Worm (Caenorhabditis elegans) whole organism, mixed stage, embryonic: ENCODE results near the gene R11E3.19.
A peak's percentile ranks its signal among the peaks of the same experiment; 100 is the strongest.

Experiments used
- M03D4.4 ChIP-seq: sonication (generic microtip); optimal IDR thresholded peaks from 2 replicates; lab custom pipeline; 2017; ENCODE audit warnings: mild to moderate bottlenecking, missing genetic modification characterization, missing compliant biosample characterization
- bed-3 ChIP-seq: fragments of 200-800 bp; sonication (Bioruptor generic); optimal IDR thresholded peaks from 3 replicates; lab custom pipeline; 2018; ENCODE audit warnings: mild to moderate bottlenecking, missing genetic modification characterization, moderate library complexity, missing compliant biosample characterization
- blmp-1 ChIP-seq: fragments of 150-350 bp; optimal IDR thresholded peaks from 2 replicates; lab custom pipeline; 2014; ENCODE audit warnings: missing biosample characterization, missing genetic modification characterization
- ceh-39 ChIP-seq: fragments of 150-350 bp; optimal IDR thresholded peaks from 2 replicates; lab custom pipeline; 2014; ENCODE audit warnings: missing biosample characterization, missing genetic modification characterization
- ceh-43 ChIP-seq: fragments of 200-800 bp; sonication (Bioruptor generic); optimal IDR thresholded peaks from 2 replicates; lab custom pipeline; 2018; ENCODE audit warnings: mild to moderate bottlenecking, missing genetic modification characterization, moderate library complexity, missing compliant biosample characterization
- ceh-83 ChIP-seq: fragments of 200-800 bp; sonication (Bioruptor generic); optimal IDR thresholded peaks from 2 replicates; lab custom pipeline; 2018; ENCODE audit warnings: mild to moderate bottlenecking, missing genetic modification characterization, missing compliant biosample characterization
- ces-1 ChIP-seq: fragments of 150-350 bp; optimal IDR thresholded peaks from 2 replicates; lab custom pipeline; 2014; ENCODE audit warnings: missing biosample characterization, missing genetic modification reagents, missing genetic modification characterization
- cnd-1 ChIP-seq: fragments of 200-800 bp; sonication (Bioruptor generic); optimal IDR thresholded peaks from 2 replicates; lab custom pipeline; 2018; ENCODE audit warnings: mild to moderate bottlenecking, missing genetic modification characterization, missing compliant biosample characterization
- drap-1 ChIP-seq: fragments of 200-800 bp; sonication (Bioruptor generic); optimal IDR thresholded peaks from 3 replicates; lab custom pipeline; 2018; ENCODE audit warnings: mild to moderate bottlenecking, missing genetic modification characterization, missing compliant biosample characterization
- elt-1 ChIP-seq: sonication (generic microtip); optimal IDR thresholded peaks from 2 replicates; lab custom pipeline; 2017; ENCODE audit warnings: missing genetic modification characterization, mild to moderate bottlenecking, missing compliant biosample characterization, antibody characterized with exemption, moderate library complexity, borderline replicate concordance; ENCODE audit not compliant: insufficient read depth
- elt-3 ChIP-seq: fragments of 150-350 bp; optimal IDR thresholded peaks from 2 replicates; lab custom pipeline; 2014; ENCODE audit warnings: missing biosample characterization, missing genetic modification characterization
- flh-1 ChIP-seq: fragments of 200-800 bp; sonication (Bioruptor generic); optimal IDR thresholded peaks from 2 replicates; lab custom pipeline; 2018; ENCODE audit warnings: mild to moderate bottlenecking, missing genetic modification characterization, moderate library complexity, missing compliant biosample characterization
- ham-2 ChIP-seq: fragments of 200-800 bp; sonication (Bioruptor generic); optimal IDR thresholded peaks from 2 replicates; lab custom pipeline; 2018; ENCODE audit warnings: mild to moderate bottlenecking, missing genetic modification characterization, missing compliant biosample characterization
- hlh-1 ChIP-seq: fragments of 150-350 bp; optimal IDR thresholded peaks from 2 replicates; lab custom pipeline; 2014; ENCODE audit warnings: missing biosample characterization, missing genetic modification reagents, missing genetic modification characterization
- lin-13 ChIP-seq: fragments of 150-350 bp; optimal IDR thresholded peaks from 2 replicates; lab custom pipeline; 2014; ENCODE audit warnings: missing biosample characterization, missing genetic modification characterization
- lin-32 ChIP-seq: fragments of 200-800 bp; sonication (Bioruptor generic); optimal IDR thresholded peaks from 2 replicates; lab custom pipeline; 2018; ENCODE audit warnings: mild to moderate bottlenecking, missing genetic modification characterization, missing compliant biosample characterization
- lsy-2 ChIP-seq: fragments of 150-350 bp; optimal IDR thresholded peaks from 2 replicates; lab custom pipeline; 2014; ENCODE audit warnings: missing biosample characterization, missing genetic modification characterization
- mab-5 ChIP-seq: fragments of 150-350 bp; optimal IDR thresholded peaks from 2 replicates; lab custom pipeline; 2014; ENCODE audit warnings: missing biosample characterization, missing genetic modification characterization
- mep-1 ChIP-seq: fragments of 150-350 bp; optimal IDR thresholded peaks from 2 replicates; lab custom pipeline; 2017; ENCODE audit warnings: missing biosample characterization, missing genetic modification reagents, missing genetic modification characterization, inconsistent platforms
- mls-2 ChIP-seq: sonication (generic microtip); optimal IDR thresholded peaks from 2 replicates; lab custom pipeline; 2016; ENCODE audit warnings: mild to moderate bottlenecking, missing genetic modification characterization, moderate library complexity, missing compliant biosample characterization
- nhr-12 ChIP-seq: fragments of 150-350 bp; optimal IDR thresholded peaks from 2 replicates; lab custom pipeline; 2014; ENCODE audit warnings: missing biosample characterization, missing genetic modification characterization
- nhr-2 ChIP-seq: fragments of 150-350 bp; optimal IDR thresholded peaks from 2 replicates; lab custom pipeline; 2014; ENCODE audit warnings: missing biosample characterization, missing genetic modification characterization
- nhr-237 ChIP-seq: fragments of 150-350 bp; optimal IDR thresholded peaks from 2 replicates; lab custom pipeline; 2014; ENCODE audit warnings: missing biosample characterization, missing genetic modification characterization
- nhr-28 ChIP-seq: fragments of 150-350 bp; optimal IDR thresholded peaks from 2 replicates; lab custom pipeline; 2014; ENCODE audit warnings: missing biosample characterization, missing genetic modification characterization
- nhr-76 ChIP-seq: sonication (generic microtip); optimal IDR thresholded peaks from 2 replicates; lab custom pipeline; 2017; ENCODE audit warnings: missing biosample characterization, missing genetic modification characterization
- pha-4 ChIP-seq: fragments of 150-350 bp; optimal IDR thresholded peaks from 2 replicates; lab custom pipeline; 2018; ENCODE audit warnings: missing biosample characterization, missing genetic modification reagents, missing genetic modification characterization
- sem-2 ChIP-seq: fragments of 200-800 bp; sonication (Bioruptor generic); optimal IDR thresholded peaks from 2 replicates; lab custom pipeline; 2018; ENCODE audit warnings: mild to moderate bottlenecking, missing genetic modification characterization, missing compliant biosample characterization
- snpc-4 ChIP-seq: fragments of 150-350 bp; optimal IDR thresholded peaks from 2 replicates; lab custom pipeline; 2014; ENCODE audit warnings: missing biosample characterization, missing genetic modification characterization
- sptf-1 ChIP-seq: sonication (generic microtip); optimal IDR thresholded peaks from 2 replicates; lab custom pipeline; 2017; ENCODE audit warnings: mild to moderate bottlenecking, missing genetic modification characterization, moderate library complexity, missing compliant biosample characterization
- tbx-8 ChIP-seq: fragments of 200-800 bp; sonication (Bioruptor generic); optimal IDR thresholded peaks from 2 replicates; lab custom pipeline; 2018; ENCODE audit warnings: mild to moderate bottlenecking, missing genetic modification characterization, moderate library complexity, missing compliant biosample characterization
- unc-120 ChIP-seq: sonication (generic microtip); optimal IDR thresholded peaks from 2 replicates; lab custom pipeline; 2017; ENCODE audit warnings: missing genetic modification characterization, missing compliant biosample characterization; ENCODE audit not compliant: poor library complexity, severe bottlenecking
- unc-39 ChIP-seq: fragments of 150-350 bp; optimal IDR thresholded peaks from 2 replicates; lab custom pipeline; 2014; ENCODE audit warnings: missing biosample characterization, missing genetic modification characterization
- unc-62 ChIP-seq: fragments of 150-350 bp; optimal IDR thresholded peaks from 2 replicates; lab custom pipeline; 2014; ENCODE audit warnings: missing biosample characterization, missing genetic modification reagents, missing genetic modification characterization
- zip-8 ChIP-seq: fragments of 150-350 bp; optimal IDR thresholded peaks from 2 replicates; lab custom pipeline; 2014; ENCODE audit warnings: missing biosample characterization, missing genetic modification characterization
- ztf-11 ChIP-seq: fragments of 150-350 bp; optimal IDR thresholded peaks from 2 replicates; lab custom pipeline; 2014; ENCODE audit warnings: missing biosample characterization, missing genetic modification characterization

Gene R11E3.19

DNA sequence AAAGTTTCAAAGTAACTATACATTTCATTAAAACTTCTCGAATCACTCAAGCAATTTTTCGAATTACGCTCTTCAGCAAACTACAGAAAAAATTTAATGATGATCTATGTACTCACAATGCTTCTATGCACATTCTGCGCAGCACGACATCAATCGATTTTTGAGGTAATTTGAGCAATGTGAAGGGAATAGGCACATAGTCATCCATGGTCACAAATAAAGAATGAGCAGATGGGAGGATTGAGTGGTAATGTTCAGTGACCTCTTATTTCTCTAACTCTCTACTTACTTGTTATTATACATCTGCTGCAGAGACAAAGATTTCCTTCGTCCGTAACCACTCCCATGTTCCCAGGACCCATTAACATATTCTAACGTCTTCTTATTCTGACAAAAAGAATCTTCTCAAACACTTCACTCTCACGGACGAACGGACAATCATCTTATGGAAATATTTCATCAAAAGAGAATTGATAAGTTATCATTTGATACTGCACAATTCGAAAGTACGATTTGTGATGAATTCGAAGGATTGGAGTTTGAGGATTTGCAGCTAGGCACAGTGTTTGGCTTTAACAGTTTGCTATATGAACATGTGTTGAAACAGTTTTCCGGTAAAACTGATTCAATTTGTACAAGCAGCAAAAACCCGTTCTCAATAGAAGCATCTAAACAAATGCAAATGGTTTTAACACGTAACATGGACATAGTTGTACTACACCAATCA is 19.8 kb downstream of the R11E3.19 start, which contains the start of the genes fbxb-77 and Y17G9B.11:
Gene fbxb-77 (minus strand): TSS at position 229 of the 727 bp plus-strand sequence.
Gene Y17G9B.11 (plus strand): TSS at position 677 of the 727 bp plus-strand sequence.
- TF ChIP-seq unc-62 (GFP tag; lab: Kevin White, UChicago) (no peak), mls-2 (tag; lab: Kevin White, UChicago) (peak; percentile 38), cnd-1 (peak; percentile 71), ces-1 (GFP tag; lab: Kevin White, UChicago) (peak; percentile 10)
- TF ChIP-seq, all 35 proteins: peak for 3

DNA sequence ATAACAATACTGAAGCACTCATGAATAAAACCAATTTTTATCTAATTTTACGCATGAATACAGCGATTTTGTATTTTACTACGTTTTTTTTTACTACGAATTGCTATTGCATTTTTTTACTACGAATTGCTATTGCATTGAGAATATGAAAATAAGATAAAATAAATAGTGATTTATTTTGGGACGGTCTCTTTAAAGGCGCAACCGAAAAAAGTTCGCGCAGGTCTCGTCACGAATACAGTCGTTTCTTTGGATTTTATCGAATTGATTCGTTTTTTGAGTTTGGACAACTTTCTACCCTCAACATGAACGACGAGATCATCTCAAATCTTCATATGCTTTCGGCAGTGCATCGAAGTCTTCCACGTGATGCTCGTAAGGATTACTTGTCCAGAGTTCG is 24.1 kb downstream of the R11E3.19 start, which contains the start of gene Y17G9B.4:
Gene Y17G9B.4 (plus strand): TSS at position 306 of the 400 bp plus-strand sequence.
- TF ChIP-seq nhr-237 (no peak), lin-13 (tag; lab: Kevin White, UChicago) (no peak), unc-39 (tag; lab: Kevin White, UChicago) (no peak), sem-2 (GFP tag; lab: Kevin White, UChicago) (no peak), lsy-2 (no peak)

DNA sequence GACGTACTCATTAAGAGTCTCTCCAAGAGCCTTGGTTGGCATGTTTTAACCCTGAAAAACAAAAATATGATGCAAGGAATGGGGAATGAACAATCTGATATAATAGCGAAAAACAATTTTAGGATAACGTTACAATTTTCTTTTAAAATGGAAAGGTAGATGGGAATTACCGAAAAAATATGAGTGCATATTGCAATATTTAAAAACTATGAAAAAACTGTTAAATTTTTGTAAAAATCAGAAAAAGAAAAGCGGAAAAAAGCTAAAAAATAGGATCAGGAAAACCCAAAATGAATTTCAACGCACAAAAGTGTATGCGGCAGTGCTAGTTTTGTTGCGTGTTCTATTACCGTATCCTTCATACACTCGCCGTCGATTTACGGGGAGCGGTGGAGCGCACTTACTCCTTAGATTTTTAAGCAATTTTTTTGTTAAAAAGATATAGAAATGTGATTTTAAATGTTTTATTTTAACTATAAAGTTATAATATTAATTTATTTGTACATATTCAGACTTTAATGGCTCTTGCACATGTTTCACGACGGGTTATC is 26.1 kb downstream of the R11E3.19 start, which contains the start of the genes rpl-20 and Y17G9B.5:
Gene rpl-20 (minus strand): TSS at position 51 of the 551 bp plus-strand sequence.
Gene Y17G9B.5 (plus strand): TSS at position 513 of the 551 bp plus-strand sequence.
- peak; percentile 67 for TF ChIP-seq elt-1 (tag; lab: Kevin White, UChicago)
- TF ChIP-seq ceh-43 (GFP tag; lab: Kevin White, UChicago), result peak; percentile 88
- TF ChIP-seq pha-4 (tag; lab: Kevin White, UChicago), result peak; percentile 100
- TF ChIP-seq bed-3 (GFP tag; lab: Kevin White, UChicago), result peak; percentile 66
- TF ChIP-seq tbx-8 (GFP tag; lab: Kevin White, UChicago), result peak; percentile 89
- peak; percentile 92 for TF ChIP-seq ham-2 (GFP tag; lab: Kevin White, UChicago)
- TF ChIP-seq nhr-12 (tag; lab: Kevin White, UChicago), result no peak
- TF ChIP-seq mls-2 (tag; lab: Kevin White, UChicago), result peak; percentile 91
- TF ChIP-seq unc-62 (GFP tag; lab: Kevin White, UChicago), result peak; percentile 87
- TF ChIP-seq ztf-11 (tag; lab: Kevin White, UChicago), result peak; percentile 84
- TF ChIP-seq cnd-1, result peak; percentile 95
- peak; percentile 89 for TF ChIP-seq mab-5 (tag; lab: Kevin White, UChicago)
- TF ChIP-seq ceh-39 (tag; lab: Kevin White, UChicago), result peak; percentile 100
- peak; percentile 99 for TF ChIP-seq nhr-237
- TF ChIP-seq lin-13 (tag; lab: Kevin White, UChicago), result peak; percentile 100
- TF ChIP-seq nhr-2, result peak; percentile 61
- no peak for TF ChIP-seq unc-39 (tag; lab: Kevin White, UChicago)
- TF ChIP-seq unc-120, result peak; percentile 86
- TF ChIP-seq hlh-1 (tag; lab: Kevin White, UChicago), result peak; percentile 73
- TF ChIP-seq ces-1 (GFP tag; lab: Kevin White, UChicago), result peak; percentile 96
- TF ChIP-seq flh-1, result no peak
- TF ChIP-seq drap-1 (GFP tag; lab: Kevin White, UChicago), result peak; percentile 93
- TF ChIP-seq blmp-1, result peak; percentile 33
- TF ChIP-seq mep-1, result peak; percentile 100
- peak; percentile 100 for TF ChIP-seq lsy-2
- peak; percentile 13 for TF ChIP-seq nhr-76 (tag; lab: Kevin White, UChicago)
- TF ChIP-seq ceh-83 (GFP tag; lab: Kevin White, UChicago), result peak; percentile 87
- TF ChIP-seq elt-3, result peak; percentile 88
- TF ChIP-seq snpc-4 (tag; lab: Kevin White, UChicago), result no peak
- peak; percentile 78 for TF ChIP-seq lin-32 (GFP tag; lab: Kevin White, UChicago)
- no peak for TF ChIP-seq zip-8 (tag; lab: Kevin White, UChicago)
- TF ChIP-seq sptf-1 (tag; lab: Kevin White, UChicago), result peak; percentile 97
- TF ChIP-seq nhr-28 (tag; lab: Kevin White, UChicago), result peak; percentile 86
- TF ChIP-seq M03D4.4, result peak; percentile 94
- TF ChIP-seq sem-2 (GFP tag; lab: Kevin White, UChicago), result peak; percentile 54
